Fruit fly (Drosophila melanogaster) whole organism, adult: Measurements from ENCODE around the gene CG10338.

Experiments
- CG11617 ChIP-seq: fragments of 200-800 bp; sonication (Bioruptor generic); optimal IDR thresholded peaks from 2 replicates; lab custom pipeline; 2017; ENCODE audit warnings: mild to moderate bottlenecking, missing biosample characterization, missing genetic modification reagents, missing genetic modification characterization
- CG12768 ChIP-seq: fragments of 200-800 bp; sonication (Bioruptor generic); optimal IDR thresholded peaks from 2 replicates; lab custom pipeline; 2017; ENCODE audit warnings: missing biosample characterization, missing genetic modification characterization, mild to moderate bottlenecking, moderate library complexity, missing genetic modification reagents
- CG14711 ChIP-seq: fragments of 200-800 bp; sonication (Bioruptor generic); optimal IDR thresholded peaks from 2 replicates; lab custom pipeline; 2018; ENCODE audit warnings: missing biosample characterization, mild to moderate bottlenecking, missing genetic modification characterization, moderate library complexity
- CG1620 ChIP-seq: fragments of 200-800 bp; sonication (Bioruptor generic); optimal IDR thresholded peaks from 2 replicates; lab custom pipeline; 2016; ENCODE audit warnings: missing biosample characterization, missing genetic modification characterization
- CG33017 ChIP-seq: fragments of 200-800 bp; sonication (Bioruptor generic); optimal IDR thresholded peaks from 2 replicates; lab custom pipeline; 2018; ENCODE audit warnings: missing biosample characterization, mild to moderate bottlenecking, missing genetic modification characterization, moderate library complexity
- CG5204 ChIP-seq: fragments of 200-800 bp; sonication (Bioruptor generic); optimal IDR thresholded peaks from 2 replicates; lab custom pipeline; 2016; ENCODE audit warnings: missing biosample characterization, missing genetic modification characterization
- CG7045 ChIP-seq: fragments of 200-800 bp; sonication (Bioruptor generic); optimal IDR thresholded peaks from 2 replicates; lab custom pipeline; 2017; ENCODE audit warnings: missing biosample characterization, mild to moderate bottlenecking, missing genetic modification characterization
- CG7101 ChIP-seq: fragments of 200-800 bp; sonication (Bioruptor generic); optimal IDR thresholded peaks from 2 replicates; lab custom pipeline; 2018; ENCODE audit warnings: missing biosample characterization, mild to moderate bottlenecking, missing genetic modification characterization, moderate library complexity
- Clk ChIP-seq: fragments of 200-800 bp; sonication (Bioruptor generic); optimal IDR thresholded peaks from 2 replicates; lab custom pipeline; 2017; ENCODE audit warnings: missing biosample characterization, missing genetic modification characterization
- Crg-1 ChIP-seq: fragments of 200-800 bp; sonication (Bioruptor generic); optimal IDR thresholded peaks from 2 replicates; lab custom pipeline; 2016; ENCODE audit warnings: missing biosample characterization, missing genetic modification characterization
- Hr96 ChIP-seq: fragments of 200-800 bp; sonication (Bioruptor generic); optimal IDR thresholded peaks from 2 replicates; lab custom pipeline; 2016; ENCODE audit warnings: missing biosample characterization, missing genetic modification characterization
- Mnt ChIP-seq: fragments of 200-800 bp; sonication (Bioruptor generic); optimal IDR thresholded peaks from 2 replicates; lab custom pipeline; 2016; ENCODE audit warnings: missing biosample characterization, mild to moderate bottlenecking, missing genetic modification characterization
- bab1 ChIP-seq: fragments of 200-800 bp; sonication (Bioruptor generic); optimal IDR thresholded peaks from 3 replicates; lab custom pipeline; 2019; ENCODE audit warnings: missing biosample characterization, mild to moderate bottlenecking, missing genetic modification characterization, moderate library complexity
- cic ChIP-seq: fragments of 200-800 bp; sonication (Bioruptor generic); optimal IDR thresholded peaks from 2 replicates; lab custom pipeline; 2017; ENCODE audit warnings: missing biosample characterization, mild to moderate bottlenecking, missing genetic modification characterization, moderate library complexity
- cnc ChIP-seq, 2 experiments: fragments of >200 bp; optimal IDR thresholded peaks; 2 replicates each; lab custom pipeline; 2017
- kay ChIP-seq: fragments of 200-800 bp; sonication (Bioruptor generic); peaks from one replicate; lab custom pipeline; 2016; ENCODE audit warnings: missing biosample characterization, missing genetic modification characterization, borderline replicate concordance
- ovo ChIP-seq: fragments of 200-800 bp; sonication (Bioruptor generic); optimal IDR thresholded peaks from 2 replicates; lab custom pipeline; 2016; ENCODE audit warnings: missing biosample characterization, missing genetic modification characterization
- pad ChIP-seq: fragments of 200-800 bp; sonication (Bioruptor generic); optimal IDR thresholded peaks from 3 replicates; lab custom pipeline; 2017; ENCODE audit warnings: missing biosample characterization, missing genetic modification characterization, mild to moderate bottlenecking, moderate library complexity, missing genetic modification reagents
- tj ChIP-seq: fragments of 200-800 bp; sonication (Bioruptor generic); optimal IDR thresholded peaks from 3 replicates; lab custom pipeline; 2017; ENCODE audit warnings: missing biosample characterization, mild to moderate bottlenecking, missing genetic modification characterization, moderate library complexity
- toe ChIP-seq: fragments of 200-800 bp; sonication (Bioruptor generic); optimal IDR thresholded peaks from 2 replicates; lab custom pipeline; 2016; ENCODE audit warnings: missing biosample characterization, missing genetic modification characterization

Gene CG10338

DNA sequence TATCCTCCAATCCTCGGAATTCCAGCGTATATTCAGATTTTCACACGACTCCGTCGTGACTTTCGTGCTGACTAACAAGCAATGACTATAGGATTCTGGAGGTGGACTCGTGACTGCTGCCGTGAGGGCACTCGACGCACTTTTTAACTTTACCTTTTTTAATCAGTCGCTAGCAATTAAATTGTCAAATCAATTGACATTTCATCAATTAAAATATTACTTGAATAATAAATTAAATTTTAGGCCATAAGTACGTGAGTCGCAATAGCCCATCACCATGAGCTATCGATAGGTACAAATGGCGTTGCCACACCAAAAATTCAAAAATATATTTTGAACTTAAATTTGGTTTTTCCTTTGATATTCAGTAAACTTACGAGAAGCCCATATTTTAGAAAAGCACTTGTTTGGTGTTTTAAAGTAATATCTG is 10.2 kb downstream of the CG10338 start, which contains the start of gene Jwa:
Jwa (minus strand) TSS at position 87 of the 430 bp plus-strand sequence.
- TF ChIP-seq CG5204 (GFP tag; lab: Kevin White, UChicago): no peak
- peak; percentile 82 for TF ChIP-seq tj (GFP tag; lab: Kevin White, UChicago)
- no peak for TF ChIP-seq Hr96
- peak; percentile 75 for TF ChIP-seq ovo (GFP tag; lab: Kevin White, UChicago)
- peak; percentile 30 for TF ChIP-seq cic (GFP tag; lab: Kevin White, UChicago)
- TF ChIP-seq bab1 (GFP tag; lab: Kevin White, UChicago): peak; percentile 82
- TF ChIP-seq CG7045 (GFP tag; lab: Kevin White, UChicago): peak; percentile 72
- peak; percentile 78 for TF ChIP-seq CG12768 (GFP tag; lab: Kevin White, UChicago)
- TF ChIP-seq CG7101 (tag; lab: Kevin White, UChicago): peak; percentile 94
- peak; percentile 84 for TF ChIP-seq Clk (GFP tag; lab: Kevin White, UChicago)
- TF ChIP-seq toe (GFP tag; lab: Kevin White, UChicago): peak; percentile 91
- no peak for TF ChIP-seq kay (GFP tag; lab: Kevin White, UChicago)
- peak; percentile 71 for TF ChIP-seq CG14711
- no peak for TF ChIP-seq cnc (optimal IDR thresholded peaks at IDR 0.05; lab: Kevin White, UChicago)
- peak; percentile 94 for TF ChIP-seq CG1620 (GFP tag; lab: Kevin White, UChicago)
- TF ChIP-seq CG11617 (GFP tag; lab: Kevin White, UChicago): peak; percentile 88
- peak; percentile 89 for TF ChIP-seq CG33017 (tag; lab: Kevin White, UChicago)
- TF ChIP-seq pad (GFP tag; lab: Kevin White, UChicago): peak; percentile 63
- TF ChIP-seq Crg-1 (GFP tag; lab: Kevin White, UChicago): peak; percentile 93
- TF ChIP-seq Mnt: peak; percentile 94

DNA sequence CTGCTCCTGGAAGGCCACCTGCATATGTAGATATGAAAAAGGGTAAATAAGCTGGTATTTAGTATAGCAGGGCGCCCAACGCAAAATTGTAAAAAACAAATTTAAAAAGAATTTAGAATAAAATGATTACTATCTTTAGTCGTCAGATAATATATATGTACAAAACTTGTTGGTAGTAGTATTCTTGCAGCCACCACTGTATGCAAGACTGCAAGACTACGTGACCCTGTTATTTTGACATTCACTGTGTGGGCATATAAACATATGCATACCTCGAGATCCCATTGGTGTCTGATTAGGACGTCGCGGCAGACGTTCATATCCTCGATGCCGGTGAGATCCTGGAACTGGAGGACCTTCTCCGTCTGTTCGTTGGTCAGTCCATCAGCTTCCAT is 12.4 kb downstream of the CG10338 start:
- TF ChIP-seq Mnt (no peak), cic (GFP tag; lab: Kevin White, UChicago) (peak; percentile 17)

DNA sequence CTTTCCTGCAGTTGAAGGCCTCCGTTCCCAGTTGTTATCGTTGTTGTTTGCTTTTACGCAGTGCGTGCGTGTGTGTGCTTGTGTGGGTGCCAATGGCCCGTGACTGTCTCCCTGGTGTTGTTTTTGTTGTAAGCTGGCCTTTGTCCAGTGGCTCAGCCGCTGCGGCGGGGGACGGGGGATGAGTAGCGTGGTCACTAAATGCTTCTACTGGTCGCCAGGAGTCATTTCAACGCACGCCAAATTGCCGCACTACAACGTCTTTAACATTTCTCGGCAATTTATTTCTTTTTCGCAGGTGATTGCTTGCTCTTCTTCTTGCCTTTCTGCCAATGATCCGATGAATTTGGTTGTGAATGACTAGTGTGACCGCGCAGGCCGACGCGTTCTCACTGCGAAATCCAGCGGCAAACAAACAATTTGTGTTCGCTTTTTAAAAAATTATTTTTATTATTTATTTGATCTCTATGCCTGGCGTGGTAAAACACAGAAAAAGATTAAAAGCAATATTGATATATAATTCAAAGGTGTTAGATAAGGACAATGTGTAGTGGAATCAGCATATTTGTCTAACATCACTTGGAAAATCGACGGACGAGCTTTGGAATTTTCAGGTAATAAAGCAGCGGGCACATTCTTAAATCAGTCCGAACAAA is 12.9 kb downstream of the CG10338 start, which contains the start of the genes Faf2 and Grip71:
Faf2 (minus strand) TSS at position 450 of the 653 bp plus-strand sequence.
Grip71 (plus strand) TSS at position 608 of the 653 bp plus-strand sequence.
- TF ChIP-seq CG1620 (GFP tag; lab: Kevin White, UChicago) (peak; percentile 86), CG33017 (tag; lab: Kevin White, UChicago) (peak; percentile 76), Mnt (peak; percentile 61), Clk (GFP tag; lab: Kevin White, UChicago) (peak; percentile 52), tj (GFP tag; lab: Kevin White, UChicago) (peak; percentile 47), CG12768 (GFP tag; lab: Kevin White, UChicago) (peak; percentile 68), Crg-1 (GFP tag; lab: Kevin White, UChicago) (peak; percentile 51), bab1 (GFP tag; lab: Kevin White, UChicago) (peak; percentile 82), CG5204 (GFP tag; lab: Kevin White, UChicago) (peak; percentile 83), Hr96 (peak; percentile 81), CG7045 (GFP tag; lab: Kevin White, UChicago) (peak; percentile 79), ovo (GFP tag; lab: Kevin White, UChicago) (peak; percentile 72), cnc (optimal IDR thresholded peaks at IDR 0.05; lab: Kevin White, UChicago) (no peak), cic (GFP tag; lab: Kevin White, UChicago) (no peak), toe (GFP tag; lab: Kevin White, UChicago) (peak; percentile 91), CG14711 (peak; percentile 75), CG7101 (tag; lab: Kevin White, UChicago) (peak; percentile 83), kay (GFP tag; lab: Kevin White, UChicago) (no peak), pad (GFP tag; lab: Kevin White, UChicago) (peak; percentile 55), CG11617 (GFP tag; lab: Kevin White, UChicago) (peak; percentile 71)

DNA sequence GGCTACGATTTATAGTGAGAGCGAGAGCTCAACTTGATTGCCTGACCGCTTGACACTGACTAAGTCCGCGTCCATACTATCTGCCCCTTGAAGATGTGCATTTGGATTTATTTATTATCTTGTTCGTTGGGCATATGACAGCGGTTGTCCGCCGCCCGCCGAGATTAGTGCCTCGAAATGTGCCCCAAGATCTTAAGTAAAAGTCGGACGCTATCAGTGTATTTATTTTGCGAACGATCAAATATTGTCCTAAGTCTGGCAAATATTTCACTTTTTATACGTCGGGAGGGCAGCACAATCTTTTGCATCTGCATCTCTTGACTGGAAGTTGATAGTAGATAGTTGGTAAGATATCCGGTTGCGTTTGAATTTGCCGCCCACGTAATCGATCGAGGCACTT is 18.2 kb downstream of the CG10338 start, which contains the start of gene Irk3:
Irk3 (minus strand) TSS at position 63 of the 400 bp plus-strand sequence.
- no peak for TF ChIP-seq bab1 (GFP tag; lab: Kevin White, UChicago)
- peak; percentile 6 for TF ChIP-seq Mnt
- TF ChIP-seq pad (GFP tag; lab: Kevin White, UChicago): peak; percentile 7
- no peak for TF ChIP-seq ovo (GFP tag; lab: Kevin White, UChicago)
- TF ChIP-seq CG12768 (GFP tag; lab: Kevin White, UChicago): peak; percentile 67
- TF ChIP-seq Clk (GFP tag; lab: Kevin White, UChicago): no peak
- TF ChIP-seq CG7045 (GFP tag; lab: Kevin White, UChicago): peak; percentile 69
- TF ChIP-seq CG11617 (GFP tag; lab: Kevin White, UChicago): peak; percentile 52
- no peak for TF ChIP-seq Crg-1 (GFP tag; lab: Kevin White, UChicago)
- peak; percentile 73 for TF ChIP-seq CG33017 (tag; lab: Kevin White, UChicago)
- TF ChIP-seq CG14711: peak; percentile 33
- TF ChIP-seq CG7101 (tag; lab: Kevin White, UChicago): peak; percentile 64
- peak; percentile 85 for TF ChIP-seq cic (GFP tag; lab: Kevin White, UChicago)

DNA sequence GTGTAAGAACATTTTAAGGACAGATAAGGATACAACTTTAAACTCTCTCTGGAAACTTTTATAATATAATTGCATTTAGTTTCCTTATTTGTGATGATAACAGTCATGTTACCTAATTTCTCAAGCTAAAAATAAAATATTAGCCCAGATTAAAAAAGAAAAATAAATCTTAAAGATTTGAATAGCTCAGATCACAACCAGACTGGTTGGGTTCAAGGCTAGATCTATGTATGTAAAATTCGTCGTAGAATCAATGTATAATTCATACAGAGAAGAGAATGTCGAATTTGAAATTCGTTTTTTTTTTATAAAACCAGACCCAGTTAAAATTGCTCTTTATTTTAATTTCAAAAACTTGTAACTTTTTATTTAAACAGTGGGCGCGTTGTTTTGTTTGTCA is 18.6 kb downstream of the CG10338 start:
- no peak for TF ChIP-seq Crg-1 (GFP tag; lab: Kevin White, UChicago)
- TF ChIP-seq CG12768 (GFP tag; lab: Kevin White, UChicago): no peak
- TF ChIP-seq bab1 (GFP tag; lab: Kevin White, UChicago): no peak
- TF ChIP-seq tj (GFP tag; lab: Kevin White, UChicago): no peak
